Worm (Caenorhabditis elegans) whole organism, L2 larva: ENCODE data around the gene fbxa-150.
A peak's percentile ranks its signal among the peaks of the same experiment; 100 is the strongest.

Experiments
- C34F6.9 ChIP-seq: fragments of 150-350 bp; optimal IDR thresholded peaks from 2 replicates; lab custom pipeline; 2014; ENCODE audit warnings: missing biosample characterization, missing genetic modification characterization
- F13H6.1 ChIP-seq: sonication (generic microtip); optimal IDR thresholded peaks from 2 replicates; lab custom pipeline; 2016; ENCODE audit warnings: missing genetic modification characterization, missing compliant biosample characterization
- R02D3.7 ChIP-seq: fragments of 150-350 bp; optimal IDR thresholded peaks from 2 replicates; lab custom pipeline; 2014; ENCODE audit warnings: missing biosample characterization, missing genetic modification characterization
- ZK546.5 ChIP-seq: sonication (generic microtip); optimal IDR thresholded peaks from 2 replicates; lab custom pipeline; 2017; ENCODE audit warnings: missing biosample characterization, missing genetic modification characterization
- alr-1 ChIP-seq: fragments of 150-350 bp; optimal IDR thresholded peaks from 2 replicates; lab custom pipeline; 2014; ENCODE audit warnings: missing biosample characterization, missing genetic modification characterization
- aly-2 ChIP-seq: fragments of 150-350 bp; optimal IDR thresholded peaks from 2 replicates; lab custom pipeline; 2014; ENCODE audit warnings: missing biosample characterization, missing genetic modification characterization
- ama-1 ChIP-seq: fragments of 150-350 bp; optimal IDR thresholded peaks from 2 replicates; lab custom pipeline; 2018; ENCODE audit warnings: inconsistent platforms
- blmp-1 ChIP-seq: sonication (generic microtip); optimal IDR thresholded peaks from 2 replicates; lab custom pipeline; 2017; ENCODE audit warnings: missing genetic modification characterization, mild to moderate bottlenecking, missing compliant biosample characterization, antibody characterized with exemption, moderate library complexity; ENCODE audit not compliant: insufficient read depth
- ceh-82 ChIP-seq: fragments of 150-350 bp; optimal IDR thresholded peaks from 2 replicates; lab custom pipeline; 2014; ENCODE audit warnings: missing biosample characterization, missing genetic modification characterization
- crh-2 ChIP-seq: sonication (generic microtip); optimal IDR thresholded peaks from 2 replicates; lab custom pipeline; 2017; ENCODE audit warnings: missing biosample characterization, missing genetic modification characterization
- elt-3 ChIP-seq: sonication (generic microtip); optimal IDR thresholded peaks from 2 replicates; lab custom pipeline; 2017; ENCODE audit warnings: missing biosample characterization, missing genetic modification characterization
- fos-1 ChIP-seq: fragments of 150-350 bp; optimal IDR thresholded peaks from 2 replicates; lab custom pipeline; 2014; ENCODE audit warnings: missing biosample characterization, missing genetic modification characterization
- gmeb-1 ChIP-seq: fragments of 150-350 bp; optimal IDR thresholded peaks from 2 replicates; lab custom pipeline; 2014; ENCODE audit warnings: missing biosample characterization, missing genetic modification characterization
- lin-11 ChIP-seq: fragments of 150-350 bp; sonication (generic microtip); optimal IDR thresholded peaks from 2 replicates; lab custom pipeline; 2014; ENCODE audit warnings: missing biosample characterization, missing genetic modification characterization, inconsistent platforms, mixed read lengths
- lin-13 ChIP-seq: fragments of 150-350 bp; optimal IDR thresholded peaks from 2 replicates; lab custom pipeline; 2014; ENCODE audit warnings: missing biosample characterization, missing genetic modification reagents, missing genetic modification characterization
- lin-39 ChIP-seq: fragments of 150-350 bp; optimal IDR thresholded peaks from 2 replicates; lab custom pipeline; 2014; ENCODE audit warnings: missing biosample characterization, missing genetic modification reagents, missing genetic modification characterization
- mab-5 ChIP-seq: fragments of 150-350 bp; optimal IDR thresholded peaks from 2 replicates; lab custom pipeline; 2014; ENCODE audit warnings: missing biosample characterization, missing genetic modification characterization
- nhr-10 ChIP-seq: sonication (generic microtip); optimal IDR thresholded peaks from 2 replicates; lab custom pipeline; 2017; ENCODE audit warnings: missing biosample characterization, missing genetic modification characterization
- nhr-11 ChIP-seq: fragments of 150-350 bp; optimal IDR thresholded peaks from 2 replicates; lab custom pipeline; 2014; ENCODE audit warnings: missing biosample characterization, missing genetic modification characterization
- nhr-12 ChIP-seq: fragments of 150-350 bp; optimal IDR thresholded peaks from 2 replicates; lab custom pipeline; 2014; ENCODE audit warnings: missing biosample characterization, missing genetic modification characterization
- nhr-129 ChIP-seq: fragments of 150-350 bp; optimal IDR thresholded peaks from 2 replicates; lab custom pipeline; 2014; ENCODE audit warnings: missing biosample characterization, missing genetic modification characterization
- nhr-21 ChIP-seq: fragments of 150-350 bp; optimal IDR thresholded peaks from 2 replicates; lab custom pipeline; 2014; ENCODE audit warnings: missing biosample characterization, missing genetic modification characterization
- nhr-23 ChIP-seq: fragments of 150-350 bp; optimal IDR thresholded peaks from 2 replicates; lab custom pipeline; 2014; ENCODE audit warnings: missing biosample characterization, missing genetic modification reagents, missing genetic modification characterization
- nhr-237 ChIP-seq: fragments of 150-350 bp; optimal IDR thresholded peaks from 2 replicates; lab custom pipeline; 2014; ENCODE audit warnings: missing biosample characterization, missing genetic modification characterization
- nhr-25 ChIP-seq: fragments of 150-350 bp; sonication (generic microtip); optimal IDR thresholded peaks from 3 replicates; lab custom pipeline; 2014; ENCODE audit warnings: missing biosample characterization, missing genetic modification characterization
- nhr-6 ChIP-seq: fragments of 150-350 bp; optimal IDR thresholded peaks from 2 replicates; lab custom pipeline; 2014; ENCODE audit warnings: missing biosample characterization, missing genetic modification characterization
- nhr-77 ChIP-seq: fragments of 150-350 bp; optimal IDR thresholded peaks from 2 replicates; lab custom pipeline; 2014; ENCODE audit warnings: missing biosample characterization, missing genetic modification characterization
- skn-1 ChIP-seq: sonication (generic microtip); optimal IDR thresholded peaks from 2 replicates; lab custom pipeline; 2017; ENCODE audit warnings: missing biosample characterization, missing genetic modification characterization
- sma-3 ChIP-seq: sonication (generic microtip); optimal IDR thresholded peaks from 2 replicates; lab custom pipeline; 2016; ENCODE audit warnings: missing genetic modification reagents, missing genetic modification characterization, missing compliant biosample characterization
- sma-9 ChIP-seq, 2 experiments: fragments of 150-350 bp in 1 of 2; sonication (generic microtip) in 1 of 2; optimal IDR thresholded peaks; 2 replicates each; lab custom pipeline; 2014 to 2016; ENCODE audit warnings: missing genetic modification characterization in 2 of 2, mild to moderate bottlenecking in 1 of 2, missing biosample characterization in 1 of 2, missing compliant biosample characterization in 1 of 2, missing genetic modification reagents in 1 of 2, moderate library complexity in 1 of 2
- snpc-4 ChIP-seq: fragments of 150-350 bp; optimal IDR thresholded peaks from 2 replicates; lab custom pipeline; 2014; ENCODE audit warnings: missing biosample characterization, missing genetic modification characterization
- unc-62 ChIP-seq: fragments of 150-350 bp; optimal IDR thresholded peaks from 2 replicates; lab custom pipeline; 2014; ENCODE audit warnings: missing biosample characterization, missing genetic modification reagents, missing genetic modification characterization
- ztf-1 ChIP-seq: fragments of 200-800 bp; sonication (Bioruptor generic); conservative IDR thresholded peaks from 2 replicates; pipeline ENCODE4 v1.3.6; 2022; ENCODE audit warnings: missing genetic modification characterization, missing compliant biosample characterization
- ztf-4 ChIP-seq: fragments of 150-350 bp; optimal IDR thresholded peaks from 2 replicates; lab custom pipeline; 2014; ENCODE audit warnings: missing biosample characterization, missing genetic modification characterization

fbxa-150 gene

ce11 chrV:20518927-20519326 is 3.5 kb upstream of the fbxa-150 start, which contains the start of gene Y38H6C.25:
Gene Y38H6C.25, plus strand, starts transcription at chrV:20519227.
- TF ChIP-seq nhr-77: no peak
- no peak for TF ChIP-seq ztf-4 (tag; lab: Kevin White, UChicago)
- no peak for TF ChIP-seq nhr-237
- no peak for TF ChIP-seq nhr-21 (tag; lab: Kevin White, UChicago)
- no peak for TF ChIP-seq ceh-82 (tag; lab: Kevin White, UChicago)
- no peak for TF ChIP-seq nhr-11 (tag; lab: Kevin White, UChicago)
- TF ChIP-seq crh-2 (tag; lab: Kevin White, UChicago): no peak
- no peak for TF ChIP-seq alr-1 (tag; lab: Kevin White, UChicago)
- TF ChIP-seq nhr-25: no peak
- no peak for TF ChIP-seq R02D3.7 (tag; lab: Kevin White, UChicago)
- no peak for TF ChIP-seq ama-1
- TF ChIP-seq nhr-23: no peak
- no peak for TF ChIP-seq unc-62 (GFP tag; lab: Kevin White, UChicago)
- no peak for TF ChIP-seq nhr-6 (tag; lab: Kevin White, UChicago)
- no peak for TF ChIP-seq lin-13 (GFP tag; lab: Kevin White, UChicago)
- no peak for TF ChIP-seq skn-1 (tag; lab: Kevin White, UChicago)
- TF ChIP-seq mab-5 (tag; lab: Kevin White, UChicago): no peak

- TF ChIP-seq fos-1 (tag; lab: Kevin White, UChicago) (peak; percentile 98), gmeb-1 (tag; lab: Kevin White, UChicago) (peak; percentile 17), sma-9 (GFP tag; optimal IDR thresholded peaks at IDR 0.05; lab: Kevin White, UChicago) (peak; percentile 64), sma-9 (tag; optimal IDR thresholded peaks at IDR 0.05; lab: Kevin White, UChicago) (no peak), nhr-23 (no peak)
Observed at ce11 chrV:20525816-20526459, 3.5 kb downstream of the fbxa-150 start, which contains the start of the genes srh-166 and Y38H6C.24. Gene srh-166, minus strand, starts transcription at chrV:20525866. Gene Y38H6C.24, plus strand, starts transcription at chrV:20526435.

DNA sequence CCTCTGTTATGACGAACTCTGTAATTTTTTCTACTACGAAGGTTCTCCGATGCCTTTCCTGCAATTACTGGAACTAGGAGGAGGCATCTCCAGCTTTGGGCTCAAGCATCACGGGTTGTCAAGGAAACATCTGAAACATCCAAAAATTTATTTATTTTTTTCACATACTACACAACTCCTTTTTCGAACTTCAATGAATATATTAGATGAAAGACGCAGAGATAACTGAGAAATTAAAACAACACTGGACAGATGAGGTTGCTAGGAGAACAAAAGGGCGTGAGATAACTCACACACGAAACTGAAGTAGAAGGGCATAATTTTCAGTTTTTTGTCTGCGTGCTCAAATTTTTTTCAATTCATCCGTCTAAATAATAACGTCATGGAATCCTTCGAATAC is 5.1 kb downstream of the fbxa-150 start, which contains the start of gene Y38H6C.13:
Gene Y38H6C.13 (plus strand): TSS at position 301 of the 400 bp plus-strand sequence.
- TF ChIP-seq lin-11 (tag; lab: Kevin White, UChicago): no peak
- no peak for TF ChIP-seq nhr-12 (tag; lab: Kevin White, UChicago)
- no peak for TF ChIP-seq gmeb-1 (tag; lab: Kevin White, UChicago)
- no peak for TF ChIP-seq ZK546.5
- no peak for TF ChIP-seq ztf-1 (GFP tag; lab: Robert Waterston, UW)
- TF ChIP-seq nhr-11 (tag; lab: Kevin White, UChicago): no peak
- no peak for TF ChIP-seq blmp-1 (tag; lab: Kevin White, UChicago)
- no peak for TF ChIP-seq skn-1 (tag; lab: Kevin White, UChicago)
- no peak for TF ChIP-seq aly-2 (tag; lab: Kevin White, UChicago)
- no peak for TF ChIP-seq elt-3 (tag; lab: Kevin White, UChicago)
- TF ChIP-seq nhr-129 (tag; lab: Kevin White, UChicago): no peak
- no peak for TF ChIP-seq nhr-21 (tag; lab: Kevin White, UChicago)
- TF ChIP-seq sma-3 (GFP tag; lab: Kevin White, UChicago): no peak

- TF ChIP-seq mab-5 (tag; lab: Kevin White, UChicago) (no peak), C34F6.9 (no peak), snpc-4 (tag; lab: Kevin White, UChicago) (no peak), crh-2 (tag; lab: Kevin White, UChicago) (no peak), unc-62 (GFP tag; lab: Kevin White, UChicago) (no peak), ceh-82 (tag; lab: Kevin White, UChicago) (no peak), R02D3.7 (tag; lab: Kevin White, UChicago) (no peak), F13H6.1 (no peak), nhr-25 (no peak), ztf-4 (tag; lab: Kevin White, UChicago) (no peak), nhr-23 (no peak), lin-39 (tag; lab: Kevin White, UChicago) (no peak), nhr-21 (tag; lab: Kevin White, UChicago) (no peak), sma-9 (GFP tag; optimal IDR thresholded peaks at IDR 0.05; lab: Kevin White, UChicago) (no peak), sma-9 (tag; optimal IDR thresholded peaks at IDR 0.05; lab: Kevin White, UChicago) (no peak), blmp-1 (tag; lab: Kevin White, UChicago) (no peak), nhr-10 (tag; lab: Kevin White, UChicago) (no peak)
- TF ChIP-seq, all 48 proteins: peak for 0
Observed at ce11 chrV:20534072-20534471, 11.7 kb downstream of the fbxa-150 start, which contains the start of gene famh-161. Gene famh-161, minus strand, starts transcription at chrV:20534172.
